Fruit fly (Drosophila melanogaster) whole organism, embryonic: ENCODE data around the gene CG1575.

Experiments
- CG12071 ChIP-seq: fragments of 200-800 bp; sonication (Bioruptor generic); optimal IDR thresholded peaks from 3 replicates; lab custom pipeline; 2018; ENCODE audit warnings: missing biosample characterization, mild to moderate bottlenecking, missing genetic modification characterization
- CG12391 ChIP-seq: fragments of 200-800 bp; sonication (Bioruptor generic); optimal IDR thresholded peaks from 3 replicates; lab custom pipeline; 2018; ENCODE audit warnings: missing biosample characterization, mild to moderate bottlenecking, missing genetic modification characterization, moderate library complexity
- CG12942 ChIP-seq: fragments of 200-800 bp; sonication (Bioruptor generic); optimal IDR thresholded peaks from 3 replicates; lab custom pipeline; 2016; ENCODE audit warnings: missing biosample characterization, missing genetic modification characterization
- CG13296 ChIP-seq: fragments of 200-800 bp; sonication (Bioruptor generic); optimal IDR thresholded peaks from 3 replicates; lab custom pipeline; 2018; ENCODE audit warnings: missing biosample characterization, mild to moderate bottlenecking, missing genetic modification characterization
- CG14050 ChIP-seq: fragments of 200-800 bp; sonication (Bioruptor generic); IDR thresholded peaks from 3 replicates; pipeline ENCODE4 v1.3.6; 2022; ENCODE audit warnings: missing biosample characterization, missing genetic modification characterization
- CG1602 ChIP-seq: fragments of 200-800 bp; sonication (Bioruptor generic); optimal IDR thresholded peaks from 3 replicates; lab custom pipeline; 2016; ENCODE audit warnings: missing biosample characterization, missing genetic modification characterization
- CG18262 ChIP-seq: fragments of 200-800 bp; optimal IDR thresholded peaks from 3 replicates; lab custom pipeline; 2019; ENCODE audit warnings: missing biosample characterization, mild to moderate bottlenecking, missing genetic modification characterization, moderate library complexity
- CG18476 ChIP-seq: fragments of 200-800 bp; sonication (Bioruptor generic); optimal IDR thresholded peaks from 2 replicates; lab custom pipeline; 2016; ENCODE audit warnings: missing biosample characterization, mild to moderate bottlenecking, missing genetic modification characterization
- CG18764 ChIP-seq: fragments of 200-800 bp; sonication (Bioruptor generic); optimal IDR thresholded peaks from 3 replicates; lab custom pipeline; 2016; ENCODE audit warnings: missing biosample characterization, missing genetic modification characterization
- CG2116 ChIP-seq: fragments of 200-800 bp; sonication (Bioruptor generic); optimal IDR thresholded peaks from 3 replicates; lab custom pipeline; 2018; ENCODE audit warnings: missing biosample characterization, mild to moderate bottlenecking, missing genetic modification characterization
- CG2889 ChIP-seq: fragments of 200-800 bp; sonication (Bioruptor generic); IDR thresholded peaks from 3 replicates; pipeline ENCODE4 v1.3.6; 2022; ENCODE audit warnings: missing biosample characterization, missing genetic modification characterization
- CG3065 ChIP-seq: fragments of 200-800 bp; sonication (Bioruptor generic); optimal IDR thresholded peaks from 2 replicates; lab custom pipeline; 2016; ENCODE audit warnings: missing biosample characterization, missing genetic modification characterization
- CG31441 ChIP-seq: fragments of 200-800 bp; sonication (Bioruptor generic); IDR thresholded peaks from 2 replicates; pipeline ENCODE4 v1.3.6; 2022; ENCODE audit warnings: missing biosample characterization, missing genetic modification characterization
- CG34224 ChIP-seq: fragments of 200-800 bp; sonication (Bioruptor generic); IDR thresholded peaks from 3 replicates; pipeline ENCODE4 v1.3.6; 2022; ENCODE audit warnings: missing biosample characterization, missing genetic modification characterization; ENCODE audit not compliant: partially characterized antibody
- CG4404 ChIP-seq: fragments of 200-800 bp; sonication (Bioruptor generic); IDR thresholded peaks from 2 replicates; pipeline ENCODE4 v1.3.6; 2022; ENCODE audit warnings: missing biosample characterization, missing genetic modification characterization
- CG4617 ChIP-seq: fragments of 200-800 bp; sonication (Bioruptor generic); optimal IDR thresholded peaks from 3 replicates; lab custom pipeline; 2016; ENCODE audit warnings: missing biosample characterization, missing genetic modification characterization, borderline replicate concordance
- CG6813 ChIP-seq: fragments of 200-800 bp; sonication (Bioruptor generic); optimal IDR thresholded peaks from 2 replicates; lab custom pipeline; 2017; ENCODE audit warnings: missing biosample characterization, missing genetic modification characterization, mild to moderate bottlenecking, moderate library complexity, missing genetic modification reagents
- CG6854 ChIP-seq: fragments of 200-800 bp; sonication (Bioruptor generic); optimal IDR thresholded peaks from 3 replicates; lab custom pipeline; 2017; ENCODE audit warnings: missing biosample characterization, mild to moderate bottlenecking, missing genetic modification characterization
- CG9609 ChIP-seq: fragments of 200-800 bp; sonication (Bioruptor generic); optimal IDR thresholded peaks from 3 replicates; lab custom pipeline; 2016; ENCODE audit warnings: missing biosample characterization, missing genetic modification characterization
- D19A ChIP-seq: fragments of 200-800 bp; optimal IDR thresholded peaks from 3 replicates; lab custom pipeline; 2019; ENCODE audit warnings: missing biosample characterization, mild to moderate bottlenecking, missing genetic modification characterization, moderate library complexity
- Doc2 ChIP-seq: fragments of 200-800 bp; sonication (Bioruptor generic); IDR thresholded peaks from 2 replicates; pipeline ENCODE4 v1.3.6; 2022; ENCODE audit warnings: missing biosample characterization, missing genetic modification characterization
- Doc3 ChIP-seq: fragments of 200-800 bp; sonication (Bioruptor generic); IDR thresholded peaks from 3 replicates; pipeline ENCODE4 v1.3.6; 2022; ENCODE audit warnings: missing biosample characterization, missing genetic modification characterization; ENCODE audit not compliant: partially characterized antibody
- Lhr ChIP-seq: fragments of 200-800 bp; sonication (Bioruptor generic); optimal IDR thresholded peaks from 3 replicates; lab custom pipeline; 2017; ENCODE audit warnings: mild to moderate bottlenecking, missing biosample characterization, missing genetic modification reagents, missing genetic modification characterization
- Mad ChIP-seq: fragments of 200-800 bp; sonication (Bioruptor generic); optimal IDR thresholded peaks from 2 replicates; lab custom pipeline; 2016; ENCODE audit warnings: missing biosample characterization, missing genetic modification characterization
- Oli ChIP-seq: fragments of 200-800 bp; sonication (Bioruptor generic); optimal IDR thresholded peaks from 2 replicates; lab custom pipeline; 2018; ENCODE audit warnings: missing biosample characterization, mild to moderate bottlenecking, missing genetic modification characterization, moderate library complexity
- Opbp ChIP-seq: fragments of 200-800 bp; sonication (Bioruptor generic); IDR thresholded peaks from 3 replicates; pipeline ENCODE4 v1.3.6; 2022; ENCODE audit warnings: missing biosample characterization, missing genetic modification characterization; ENCODE audit not compliant: partially characterized antibody
- Stat92E ChIP-seq, 3 experiments: fragments of >200 bp in 2 of 3; fragments of 200-800 bp in 1 of 3; sonication (Bioruptor generic) in 1 of 3; optimal IDR thresholded peaks; 2 replicates each; lab custom pipeline; 2017 to 2019; ENCODE audit warnings: missing biosample characterization in 3 of 3, missing genetic modification characterization in 3 of 3, mild to moderate bottlenecking in 1 of 3, moderate library complexity in 1 of 3
- Usf ChIP-seq: fragments of 200-800 bp; sonication (Bioruptor generic); optimal IDR thresholded peaks from 2 replicates; lab custom pipeline; 2017; ENCODE audit warnings: missing genotype, missing biosample characterization, missing genetic modification characterization
- Xrp1 ChIP-seq: fragments of 200-800 bp; sonication (Bioruptor generic); IDR thresholded peaks from 2 replicates; pipeline ENCODE4 v1.3.6; 2022; ENCODE audit warnings: missing biosample characterization, missing genetic modification characterization
- ab ChIP-seq: fragments of 200-800 bp; sonication (Bioruptor generic); optimal IDR thresholded peaks from 2 replicates; lab custom pipeline; 2016; ENCODE audit warnings: missing biosample characterization, missing genetic modification characterization
- ato ChIP-seq: fragments of 200-800 bp; sonication (Bioruptor generic); IDR thresholded peaks from 2 replicates; pipeline ENCODE4 v1.3.6; 2022; ENCODE audit warnings: missing biosample characterization, missing genetic modification characterization; ENCODE audit not compliant: partially characterized antibody
- bab2 ChIP-seq: fragments of 200-800 bp; sonication (Bioruptor generic); optimal IDR thresholded peaks from 2 replicates; lab custom pipeline; 2016; ENCODE audit warnings: missing biosample characterization, missing genetic modification characterization
- br ChIP-seq: fragments of >200 bp; optimal IDR thresholded peaks from 2 replicates; lab custom pipeline; 2017
- cas ChIP-seq: fragments of 200-800 bp; sonication (Bioruptor generic); IDR thresholded peaks from 2 replicates; pipeline ENCODE4 v1.3.6; 2022; ENCODE audit warnings: missing biosample characterization, missing genetic modification characterization
- dan ChIP-seq: fragments of 200-800 bp; sonication (Bioruptor generic); IDR thresholded peaks from 2 replicates; pipeline ENCODE4 v1.3.6; 2022; ENCODE audit warnings: missing biosample characterization, missing genetic modification characterization
- dimm ChIP-seq: fragments of 200-800 bp; sonication (Bioruptor generic); IDR thresholded peaks from 2 replicates; pipeline ENCODE4 v1.3.6; 2022; ENCODE audit warnings: missing biosample characterization, missing genetic modification characterization
- esg ChIP-seq: fragments of 200-800 bp; sonication (Bioruptor generic); conservative IDR thresholded peaks from 2 replicates; pipeline ENCODE4 v1.3.6; 2022; ENCODE audit warnings: missing biosample characterization, missing genetic modification characterization
- fd3F ChIP-seq: fragments of 200-800 bp; sonication (Bioruptor generic); optimal IDR thresholded peaks from 2 replicates; lab custom pipeline; 2018; ENCODE audit warnings: missing biosample characterization, mild to moderate bottlenecking, missing genetic modification characterization, moderate library complexity
- ftz-f1 ChIP-seq: fragments of 200-800 bp; sonication (Bioruptor generic); optimal IDR thresholded peaks from 2 replicates; lab custom pipeline; 2016; ENCODE audit warnings: missing biosample characterization, missing genetic modification characterization
- gsb-n ChIP-seq: fragments of 200-800 bp; sonication (Bioruptor generic); optimal IDR thresholded peaks from 3 replicates; lab custom pipeline; 2018; ENCODE audit warnings: missing biosample characterization, mild to moderate bottlenecking, missing genetic modification characterization
- gt ChIP-seq: fragments of 200-800 bp; sonication (Bioruptor generic); IDR thresholded peaks from 2 replicates; pipeline ENCODE4 v1.3.6; 2022; ENCODE audit warnings: missing biosample characterization, missing genetic modification characterization
- her ChIP-seq: fragments of 200-800 bp; sonication (Bioruptor generic); optimal IDR thresholded peaks from 2 replicates; lab custom pipeline; 2016; ENCODE audit warnings: missing biosample characterization, missing genetic modification characterization
- insv ChIP-seq, 2 experiments: fragments of 200-800 bp; sonication (Bioruptor generic); optimal IDR thresholded peaks; 3 replicates each; lab custom pipeline; 2016 to 2018; ENCODE audit warnings: missing biosample characterization in 2 of 2, missing genetic modification characterization in 2 of 2
- p53 ChIP-seq: fragments of 200-800 bp; sonication (Bioruptor generic); optimal IDR thresholded peaks from 2 replicates; lab custom pipeline; 2016; ENCODE audit warnings: missing biosample characterization, missing genetic modification characterization
- phol ChIP-seq: fragments of 200-800 bp; sonication (Bioruptor generic); optimal IDR thresholded peaks from 3 replicates; lab custom pipeline; 2018; ENCODE audit warnings: missing biosample characterization, mild to moderate bottlenecking, missing genetic modification characterization, moderate library complexity
- ssp ChIP-seq: fragments of 200-800 bp; sonication (Bioruptor generic); IDR thresholded peaks from 2 replicates; pipeline ENCODE4 v1.3.6; 2022; ENCODE audit warnings: missing biosample characterization, missing genetic modification characterization
- vnd ChIP-seq: fragments of 200-800 bp; sonication (Bioruptor generic); IDR thresholded peaks from 3 replicates; pipeline ENCODE4 v1.3.6; 2022; ENCODE audit warnings: missing biosample characterization, missing genetic modification characterization; ENCODE audit not compliant: partially characterized antibody
- vvl ChIP-seq: fragments of 200-800 bp; sonication (Bioruptor generic); IDR thresholded peaks from 2 replicates; pipeline ENCODE4 v1.3.6; 2022; ENCODE audit warnings: missing biosample characterization, missing genetic modification characterization
- wek ChIP-seq: fragments of 200-800 bp; sonication (Bioruptor generic); optimal IDR thresholded peaks from 3 replicates; lab custom pipeline; 2018; ENCODE audit warnings: missing biosample characterization, mild to moderate bottlenecking, missing genetic modification characterization, moderate library complexity

CG1575 gene

DNA sequence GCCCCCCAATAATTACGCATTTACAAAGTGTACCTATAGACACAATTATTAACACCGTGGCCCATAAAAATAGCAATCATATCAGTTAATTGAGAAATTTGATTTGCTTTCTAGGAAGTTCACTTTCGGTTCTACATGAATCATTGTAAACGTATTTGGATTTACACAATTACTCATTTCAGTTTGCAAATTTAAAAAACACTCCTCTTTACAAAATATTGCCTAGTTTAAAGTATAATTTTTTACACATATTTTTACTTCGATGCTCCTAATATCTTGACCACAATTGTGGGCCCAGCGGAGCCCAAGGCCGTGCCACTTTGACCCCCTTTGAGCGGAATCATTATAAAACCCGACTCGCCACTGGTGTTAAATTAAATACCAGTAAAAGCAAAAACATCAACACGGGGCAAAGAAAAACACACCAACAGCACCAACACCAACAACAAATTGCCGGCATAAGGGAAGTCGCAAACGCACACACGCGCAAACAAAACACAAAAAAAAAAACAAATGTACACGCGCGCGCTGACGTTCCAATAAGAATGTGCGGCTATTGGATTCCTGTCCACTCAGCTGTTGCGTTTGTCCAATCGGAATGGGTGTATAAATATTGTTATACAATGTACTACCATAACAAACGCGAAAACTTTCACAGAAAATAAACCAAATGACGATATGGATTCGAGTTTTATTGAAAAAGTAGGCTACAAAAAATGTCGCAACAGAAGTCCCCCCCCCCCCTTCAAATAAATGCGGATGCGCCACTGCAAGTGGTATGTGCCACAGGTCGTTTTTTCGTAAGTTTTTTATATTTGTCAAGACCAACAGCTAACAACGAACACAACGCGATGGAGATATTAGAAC, 2.1 kb upstream of the CG1575 start (continued):
- TF ChIP-seq bab2 (GFP tag; lab: Kevin White, UChicago) (peak; percentile 39), vvl (GFP tag; lab: Robert Waterston, UW) (peak; percentile 43; the same call in 1 of the 2 replicates), CG12071 (GFP tag; lab: Kevin White, UChicago) (peak; percentile 55), CG2889 (GFP tag; lab: Robert Waterston, UW) (peak; percentile 36; the same call in 1 of the 3 replicates), Mad (no peak), Doc3 (GFP tag; lab: Robert Waterston, UW) (no peak), Doc2 (GFP tag; lab: Robert Waterston, UW) (no peak), CG6813 (peak; percentile 48), gsb-n (tag; lab: Kevin White, UChicago) (no peak), CG18764 (GFP tag; lab: Kevin White, UChicago) (no peak), ato (no peak), CG18262 (tag; lab: Kevin White, UChicago) (peak; percentile 55), CG31441 (GFP tag; lab: Robert Waterston, UW) (peak; percentile 62), D19A (tag; lab: Kevin White, UChicago) (peak; percentile 47), cas (GFP tag; lab: Robert Waterston, UW) (no peak), CG13296 (GFP tag; lab: Kevin White, UChicago) (peak; percentile 78), ab (GFP tag; lab: Kevin White, UChicago) (no peak), ssp (GFP tag; lab: Robert Waterston, UW) (no peak), ftz-f1 (GFP tag; lab: Kevin White, UChicago) (peak; percentile 65), CG2116 (GFP tag; lab: Kevin White, UChicago) (peak; percentile 59), gt (GFP tag; lab: Robert Waterston, UW) (no peak), CG18476 (GFP tag; lab: Kevin White, UChicago) (peak; percentile 22), vnd (GFP tag; lab: Robert Waterston, UW) (no peak), CG12391 (tag; lab: Kevin White, UChicago) (peak; percentile 64), Usf (no peak), CG9609 (GFP tag; lab: Kevin White, UChicago) (peak; percentile 43), wek (no peak), Opbp (no peak), dan (GFP tag; lab: Robert Waterston, UW) (no peak), insv (GFP tag; optimal IDR thresholded peaks at IDR 0.05; lab: Kevin White, UChicago) (peak; percentile 64 to 94), Stat92E (GFP tag; optimal IDR thresholded peaks at IDR 0.05; lab: Kevin White, UChicago) (no peak), br (lab: Kevin White, UChicago) (no peak), CG4617 (GFP tag; lab: Kevin White, UChicago) (no peak), CG12942 (GFP tag; lab: Kevin White, UChicago) (no peak), her (GFP tag; lab: Kevin White, UChicago) (peak; percentile 52), Oli (tag; lab: Kevin White, UChicago) (peak; percentile 71), CG6854 (peak; percentile 59), CG3065 (GFP tag; lab: Kevin White, UChicago) (no peak), esg (GFP tag; lab: Robert Waterston, UW) (peak; percentile 64), p53 (GFP tag; lab: Kevin White, UChicago) (no peak), fd3F (GFP tag; lab: Kevin White, UChicago) (peak; percentile 52), dimm (no peak), CG4404 (no peak), CG1602 (GFP tag; lab: Kevin White, UChicago) (peak; percentile 24), phol (tag; lab: Kevin White, UChicago) (peak; percentile 55), CG34224 (GFP tag; lab: Robert Waterston, UW) (no peak), Lhr (GFP tag; lab: Kevin White, UChicago) (no peak), CG14050 (GFP tag; lab: Robert Waterston, UW) (peak; percentile 47; the same call in 1 of the 3 replicates), Xrp1 (peak; percentile 58; the same call in 1 of the 2 replicates)
